Fruit fly (Drosophila melanogaster) whole organism, embryonic: ENCODE results near the gene Rpn12.

ENCODE experiments used
- Adf1 ChIP-seq: fragments of 200-800 bp; sonication (Bioruptor generic); IDR thresholded peaks from 2 replicates; pipeline ENCODE4 v1.3.6; 2022; ENCODE audit warnings: missing biosample characterization, missing genetic modification characterization
- Atf6 ChIP-seq: fragments of 200-800 bp; sonication (Bioruptor generic); IDR thresholded peaks from 2 replicates; pipeline ENCODE4 v1.3.6; 2022; ENCODE audit warnings: missing biosample characterization, missing genetic modification characterization
- CG10274 ChIP-seq: fragments of 200-800 bp; sonication (Bioruptor generic); optimal IDR thresholded peaks from 3 replicates; lab custom pipeline; 2017; ENCODE audit warnings: missing biosample characterization, mild to moderate bottlenecking, missing genetic modification characterization
- CG10654 ChIP-seq: fragments of 200-800 bp; sonication (Bioruptor generic); optimal IDR thresholded peaks from 2 replicates; lab custom pipeline; 2016; ENCODE audit warnings: missing biosample characterization, missing genetic modification characterization
- CG11093 ChIP-seq: fragments of 200-800 bp; sonication (Bioruptor generic); IDR thresholded peaks from 3 replicates; pipeline ENCODE4 v1.3.6; 2022; ENCODE audit warnings: missing biosample characterization, missing genetic modification characterization
- CG11695 ChIP-seq: fragments of 200-800 bp; sonication (Bioruptor generic); IDR thresholded peaks from 3 replicates; pipeline ENCODE4 v1.3.6; 2022; ENCODE audit warnings: missing biosample characterization, missing genetic modification characterization
- CG12219 ChIP-seq: fragments of 200-800 bp; sonication (Bioruptor generic); optimal IDR thresholded peaks from 3 replicates; lab custom pipeline; 2018; ENCODE audit warnings: missing biosample characterization, mild to moderate bottlenecking, missing genetic modification characterization
- CG12659 ChIP-seq: fragments of 200-800 bp; sonication (Bioruptor generic); optimal IDR thresholded peaks from 3 replicates; lab custom pipeline; 2017; ENCODE audit warnings: mild to moderate bottlenecking, missing biosample characterization, missing genetic modification reagents, missing genetic modification characterization
- CG12942 ChIP-seq: fragments of 200-800 bp; sonication (Bioruptor generic); optimal IDR thresholded peaks from 3 replicates; lab custom pipeline; 2016; ENCODE audit warnings: missing biosample characterization, missing genetic modification characterization
- CG1529 ChIP-seq: fragments of 200-800 bp; sonication (Bioruptor generic); optimal IDR thresholded peaks from 3 replicates; lab custom pipeline; 2018; ENCODE audit warnings: missing biosample characterization, missing genetic modification characterization
- CG18476 ChIP-seq: fragments of 200-800 bp; sonication (Bioruptor generic); optimal IDR thresholded peaks from 2 replicates; lab custom pipeline; 2016; ENCODE audit warnings: missing biosample characterization, mild to moderate bottlenecking, missing genetic modification characterization
- CG3163 ChIP-seq: fragments of 200-800 bp; sonication (Bioruptor generic); optimal IDR thresholded peaks from 3 replicates; lab custom pipeline; 2016; ENCODE audit warnings: missing biosample characterization, missing genetic modification characterization
- CG34376 ChIP-seq: fragments of 200-800 bp; sonication (Bioruptor generic); optimal IDR thresholded peaks from 2 replicates; lab custom pipeline; 2018; ENCODE audit warnings: missing biosample characterization, mild to moderate bottlenecking, missing genetic modification characterization
- CG34422 ChIP-seq: fragments of 200-800 bp; sonication (Bioruptor generic); IDR thresholded peaks from 3 replicates; pipeline ENCODE4 v1.3.6; 2022; ENCODE audit warnings: missing biosample characterization, missing genetic modification characterization
- CG4282 ChIP-seq: fragments of 200-800 bp; sonication (Bioruptor generic); optimal IDR thresholded peaks from 2 replicates; lab custom pipeline; 2016; ENCODE audit warnings: missing biosample characterization, missing genetic modification characterization
- CG43689 ChIP-seq: fragments of 200-800 bp; sonication (Bioruptor generic); IDR thresholded peaks from 2 replicates; pipeline ENCODE4 v1.3.6; 2022; ENCODE audit warnings: missing biosample characterization, missing genetic modification characterization
- CG6272 ChIP-seq: fragments of 200-800 bp; sonication (Bioruptor generic); IDR thresholded peaks from 2 replicates; pipeline ENCODE4 v1.3.6; 2022; ENCODE audit warnings: missing biosample characterization, missing genetic modification characterization
- CG8281 ChIP-seq: fragments of 200-800 bp; sonication (Bioruptor generic); optimal IDR thresholded peaks from 2 replicates; lab custom pipeline; 2018; ENCODE audit warnings: missing biosample characterization, mild to moderate bottlenecking, missing genetic modification characterization, moderate library complexity
- CG8359 ChIP-seq: fragments of 200-800 bp; sonication (Bioruptor generic); optimal IDR thresholded peaks from 2 replicates; lab custom pipeline; 2017; ENCODE audit warnings: missing biosample characterization, mild to moderate bottlenecking, missing genetic modification characterization, borderline replicate concordance
- CG9437 ChIP-seq: fragments of 200-800 bp; sonication (Bioruptor generic); optimal IDR thresholded peaks from 2 replicates; lab custom pipeline; 2018; ENCODE audit warnings: missing biosample characterization, mild to moderate bottlenecking, missing genetic modification characterization
- CG9876 ChIP-seq: fragments of 200-800 bp; sonication (Bioruptor generic); optimal IDR thresholded peaks from 2 replicates; lab custom pipeline; 2016; ENCODE audit warnings: missing biosample characterization, missing genetic modification characterization
- Camta ChIP-seq: fragments of 200-800 bp; sonication (Bioruptor generic); optimal IDR thresholded peaks from 2 replicates; lab custom pipeline; 2016; ENCODE audit warnings: missing biosample characterization, missing genetic modification characterization
- Ets65A ChIP-seq: fragments of 200-800 bp; sonication (Bioruptor generic); peaks from one replicate; lab custom pipeline; 2016; ENCODE audit warnings: missing biosample characterization, missing genetic modification characterization
- Gug ChIP-seq: fragments of 200-800 bp; sonication (Bioruptor generic); IDR thresholded peaks from 4 replicates; pipeline ENCODE4 v1.3.6; 2022; ENCODE audit warnings: missing biosample characterization, missing genetic modification characterization
- Hr51 ChIP-seq, 2 experiments: fragments of 200-800 bp; sonication (Bioruptor generic); optimal IDR thresholded peaks; 2 replicates in 1 of 2; 3 replicates in 1 of 2; lab custom pipeline; 2016 to 2018; ENCODE audit warnings: missing biosample characterization in 2 of 2, missing genetic modification characterization in 2 of 2, mild to moderate bottlenecking in 1 of 2, moderate library complexity in 1 of 2
- Jarid2 ChIP-seq: fragments of 200-800 bp; sonication (Bioruptor generic); optimal IDR thresholded peaks from 3 replicates; lab custom pipeline; 2017; ENCODE audit warnings: mild to moderate bottlenecking, missing biosample characterization, missing genetic modification reagents, missing genetic modification characterization
- Kr ChIP-seq: fragments of 200-800 bp; sonication (Bioruptor generic); optimal IDR thresholded peaks from 2 replicates; lab custom pipeline; 2017; ENCODE audit warnings: missing biosample characterization, mild to moderate bottlenecking, missing genetic modification characterization
- Mes4 ChIP-seq: fragments of 200-800 bp; sonication (Bioruptor generic); optimal IDR thresholded peaks from 2 replicates; lab custom pipeline; 2016; ENCODE audit warnings: missing biosample characterization, missing genetic modification characterization
- NC2β ChIP-seq: fragments of 200-800 bp; sonication (Bioruptor generic); optimal IDR thresholded peaks from 2 replicates; lab custom pipeline; 2016; ENCODE audit warnings: missing biosample characterization, missing genetic modification characterization
- NFAT ChIP-seq: fragments of 200-800 bp; sonication (Bioruptor generic); IDR thresholded peaks from 2 replicates; pipeline ENCODE4 v1.3.6; 2022; ENCODE audit warnings: missing biosample characterization, missing genetic modification characterization
- Neu2 ChIP-seq: fragments of 200-800 bp; sonication (Bioruptor generic); optimal IDR thresholded peaks from 3 replicates; lab custom pipeline; 2016; ENCODE audit warnings: missing biosample characterization, missing genetic modification characterization, borderline replicate concordance
- NfI ChIP-seq: fragments of 200-800 bp; sonication (Bioruptor generic); optimal IDR thresholded peaks from 3 replicates; lab custom pipeline; 2018; ENCODE audit warnings: missing biosample characterization, mild to moderate bottlenecking, missing genetic modification characterization, moderate library complexity
- Sry-β ChIP-seq: fragments of 200-800 bp; sonication (Bioruptor generic); optimal IDR thresholded peaks from 2 replicates; lab custom pipeline; 2018; ENCODE audit warnings: missing biosample characterization, mild to moderate bottlenecking, missing genetic modification characterization, moderate library complexity
- Ssrp ChIP-seq: fragments of 200-800 bp; sonication (Bioruptor generic); optimal IDR thresholded peaks from 2 replicates; lab custom pipeline; 2018; ENCODE audit warnings: missing biosample characterization, mild to moderate bottlenecking, missing genetic modification characterization, moderate library complexity
- Trl ChIP-seq, 3 experiments: fragments of >200 bp in 2 of 3; fragments of 200-800 bp in 1 of 3; sonication (Bioruptor generic) in 1 of 3; optimal IDR thresholded peaks; 2 replicates in 1 of 3; 3 replicates in 2 of 3; lab custom pipeline; 2016 to 2017; ENCODE audit warnings: missing biosample characterization in 1 of 3, missing genetic modification characterization in 1 of 3
- Xbp1 ChIP-seq: fragments of 200-800 bp; sonication (Bioruptor generic); optimal IDR thresholded peaks from 3 replicates; lab custom pipeline; 2016; ENCODE audit warnings: missing biosample characterization, mild to moderate bottlenecking, missing genetic modification characterization
- Xrp1 ChIP-seq: fragments of 200-800 bp; sonication (Bioruptor generic); IDR thresholded peaks from 2 replicates; pipeline ENCODE4 v1.3.6; 2022; ENCODE audit warnings: missing biosample characterization, missing genetic modification characterization
- ara ChIP-seq: fragments of 200-800 bp; sonication (Bioruptor generic); IDR thresholded peaks from 2 replicates; pipeline ENCODE4 v1.3.6; 2022; ENCODE audit warnings: missing biosample characterization, missing genetic modification characterization
- bcd ChIP-seq: fragments of 200-800 bp; sonication (Bioruptor generic); optimal IDR thresholded peaks from 2 replicates; lab custom pipeline; 2017; ENCODE audit warnings: missing biosample characterization, mild to moderate bottlenecking, missing genetic modification characterization
- cad ChIP-seq: fragments of >200 bp; optimal IDR thresholded peaks from 2 replicates; lab custom pipeline; 2017; ENCODE audit warnings: missing biosample characterization, missing genetic modification characterization
- corto ChIP-seq: fragments of 200-800 bp; sonication (Bioruptor generic); optimal IDR thresholded peaks from 2 replicates; lab custom pipeline; 2016; ENCODE audit warnings: missing biosample characterization, mild to moderate bottlenecking, missing genetic modification characterization, moderate library complexity
- da ChIP-seq: fragments of 200-800 bp; sonication (Bioruptor generic); optimal IDR thresholded peaks from 2 replicates; lab custom pipeline; 2016; ENCODE audit warnings: missing biosample characterization, missing genetic modification characterization
- kah ChIP-seq: fragments of 200-800 bp; sonication (Bioruptor generic); optimal IDR thresholded peaks from 2 replicates; lab custom pipeline; 2018; ENCODE audit warnings: missing biosample characterization, mild to moderate bottlenecking, missing genetic modification characterization
- mam ChIP-seq: fragments of 200-800 bp; sonication (Bioruptor generic); optimal IDR thresholded peaks from 3 replicates; lab custom pipeline; 2016; ENCODE audit warnings: missing biosample characterization, missing genetic modification characterization
- nerfin-2 ChIP-seq: fragments of 200-800 bp; sonication (Bioruptor generic); IDR thresholded peaks from 2 replicates; pipeline ENCODE4 v1.3.6; 2022; ENCODE audit warnings: missing biosample characterization, missing genetic modification characterization; ENCODE audit not compliant: partially characterized antibody
- org-1 ChIP-seq: fragments of 200-800 bp; sonication (Bioruptor generic); optimal IDR thresholded peaks from 2 replicates; lab custom pipeline; 2017; ENCODE audit warnings: missing biosample characterization, missing genetic modification characterization
- peb ChIP-seq: fragments of 200-800 bp; sonication (Bioruptor generic); IDR thresholded peaks from 2 replicates; pipeline ENCODE4 v1.3.6; 2022; ENCODE audit warnings: missing biosample characterization, missing genetic modification characterization
- row ChIP-seq: fragments of 200-800 bp; sonication (Bioruptor generic); IDR thresholded peaks from 3 replicates; pipeline ENCODE4 v1.3.6; 2022; ENCODE audit warnings: missing biosample characterization, missing genetic modification characterization
- seq ChIP-seq: fragments of 200-800 bp; sonication (Bioruptor generic); IDR thresholded peaks from 2 replicates; pipeline ENCODE4 v1.3.6; 2022; ENCODE audit warnings: missing biosample characterization, missing genetic modification characterization
- slp2 ChIP-seq: fragments of 200-800 bp; sonication (Bioruptor generic); optimal IDR thresholded peaks from 2 replicates; lab custom pipeline; 2016; ENCODE audit warnings: missing biosample characterization, missing genetic modification characterization
- tio ChIP-seq: fragments of 200-800 bp; sonication (Bioruptor generic); optimal IDR thresholded peaks from 2 replicates; lab custom pipeline; 2017; ENCODE audit warnings: missing biosample characterization, missing genetic modification characterization, inconsistent platforms
- tx ChIP-seq: fragments of 200-800 bp; sonication (Bioruptor generic); optimal IDR thresholded peaks from 2 replicates; lab custom pipeline; 2016; ENCODE audit warnings: missing biosample characterization, missing genetic modification characterization

Gene Rpn12

DNA sequence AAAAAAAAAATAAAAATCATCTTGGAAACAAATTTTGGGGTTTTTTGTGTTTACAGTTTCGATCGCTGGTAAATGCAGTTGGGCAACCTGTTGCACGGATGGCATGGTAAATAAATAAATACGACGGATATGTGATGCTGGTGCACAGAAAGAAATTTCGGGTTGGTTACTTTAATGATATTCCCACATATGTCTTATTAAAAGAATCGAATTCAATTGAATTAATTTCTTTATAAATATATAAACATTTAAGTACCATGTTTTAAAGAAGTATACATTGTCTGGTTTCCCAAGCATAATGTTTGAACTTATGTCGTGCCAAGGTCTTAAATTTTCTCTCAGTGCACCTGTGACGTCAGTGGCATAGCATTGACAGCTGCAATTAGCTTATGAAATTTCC is 15.3 kb upstream of the Rpn12 start (continued):
- TF ChIP-seq Adf1 (GFP tag; lab: Robert Waterston, UW) (no peak), NC2β (no peak), CG18476 (GFP tag; lab: Kevin White, UChicago) (no peak), Camta (no peak), corto (GFP tag; lab: Kevin White, UChicago) (no peak), tio (GFP tag; lab: Kevin White, UChicago) (peak; percentile 22), CG34376 (GFP tag; lab: Kevin White, UChicago) (no peak), CG9437 (peak; percentile 53), Hr51 (GFP tag; optimal IDR thresholded peaks at IDR 0.05; lab: Kevin White, UChicago) (peak in 1 of 2 experiments; percentile 79), CG12942 (GFP tag; lab: Kevin White, UChicago) (peak; percentile 39), ara (GFP tag; lab: Robert Waterston, UW) (peak; percentile 57; the same call in 1 of the 2 replicates), bcd (GFP tag; lab: Kevin White, UChicago) (peak; percentile 46), CG9876 (GFP tag; lab: Kevin White, UChicago) (no peak), mam (GFP tag; lab: Kevin White, UChicago) (no peak), CG34422 (no peak), tx (no peak), da (no peak), row (peak; percentile 72), kah (peak; percentile 98), CG3163 (GFP tag; lab: Kevin White, UChicago) (no peak), Xbp1 (GFP tag; lab: Kevin White, UChicago) (peak; percentile 70), Gug (GFP tag; lab: Robert Waterston, UW) (no peak), NFAT (GFP tag; lab: Robert Waterston, UW) (no peak), peb (GFP tag; lab: Robert Waterston, UW) (no peak), CG10274 (no peak), CG8281 (peak; percentile 32), CG12659 (GFP tag; lab: Kevin White, UChicago) (peak; percentile 33), Trl (optimal IDR thresholded peaks at IDR 0.05; lab: Kevin White, UChicago) (no peak), Trl (GFP tag; optimal IDR thresholded peaks at IDR 0.05; lab: Kevin White, UChicago) (no peak), seq (GFP tag; lab: Robert Waterston, UW) (peak; percentile 60; the same call in 1 of the 2 replicates), Mes4 (GFP tag; lab: Kevin White, UChicago) (no peak), Atf6 (GFP tag; lab: Robert Waterston, UW) (no peak), org-1 (GFP tag; lab: Kevin White, UChicago) (peak; percentile 45), Xrp1 (GFP tag; lab: Robert Waterston, UW) (peak; percentile 71), CG11695 (GFP tag; lab: Robert Waterston, UW) (0 out of 3 replicates have a peak, but pooled peaks have one; percentile 19), CG12219 (GFP tag; lab: Kevin White, UChicago) (peak; percentile 65), Jarid2 (peak; percentile 1), CG10654 (GFP tag; lab: Kevin White, UChicago) (peak; percentile 23), Ets65A (GFP tag; lab: Kevin White, UChicago) (peak; percentile 36), Kr (GFP tag; lab: Kevin White, UChicago) (no peak), CG8359 (GFP tag; lab: Kevin White, UChicago) (no peak), nerfin-2 (GFP tag; lab: Robert Waterston, UW) (no peak), slp2 (no peak), CG43689 (GFP tag; lab: Robert Waterston, UW) (no peak), CG6272 (no peak), CG11093 (GFP tag; lab: Robert Waterston, UW) (no peak), Ssrp (peak; percentile 72), cad (no peak), CG4282 (GFP tag; lab: Kevin White, UChicago) (no peak), Neu2 (GFP tag; lab: Kevin White, UChicago) (no peak), NfI (peak; percentile 36), Sry-β (GFP tag; lab: Kevin White, UChicago) (no peak), CG1529 (GFP tag; lab: Kevin White, UChicago) (peak; percentile 65)
